Fruit fly (Drosophila melanogaster): ENCODE measurements around the gene CG12278.

The CG12278 gene

DNA sequence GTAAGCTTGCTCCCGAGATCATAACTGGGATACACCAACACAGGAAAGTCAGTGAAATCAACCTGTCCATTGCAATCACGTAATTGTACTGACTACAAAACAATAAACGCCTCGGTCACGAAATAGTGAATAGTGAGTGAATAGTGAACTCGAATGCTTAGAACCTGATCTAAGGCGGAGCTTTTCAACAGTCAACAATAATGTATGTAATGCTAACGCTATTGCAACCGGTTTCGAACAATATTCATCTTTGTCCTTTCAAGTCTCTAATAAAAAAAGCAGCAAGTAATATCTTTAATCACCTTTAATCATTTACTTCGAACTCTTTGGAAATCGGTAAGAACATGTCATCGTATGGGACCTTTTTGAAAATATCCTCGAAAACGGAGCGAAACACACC is 1.9 kb downstream of the CG12278 start, which contains the start of gene CG31189:
Gene CG31189, minus strand, starts transcription at position 101 of the 400 bp plus-strand sequence.
- TF ChIP-seq Pif1A (GFP tag; optimal IDR thresholded peaks at IDR 0.05) (no peak), CG34367 (tag; optimal IDR thresholded peaks at IDR 0.05) (no peak), CG8301 (tag; optimal IDR thresholded peaks at IDR 0.05) (no peak), gl (tag; optimal IDR thresholded peaks at IDR 0.05) (no peak), EcR (GFP tag; optimal IDR thresholded peaks at IDR 0.05) (no peak), Ets98B (GFP tag; IDR thresholded peaks at IDR 0.05) (no peak), CG32121 (GFP tag; IDR thresholded peaks at IDR 0.05) (no peak), CG14655 (GFP tag; optimal IDR thresholded peaks at IDR 0.05) (no peak), rn (GFP tag; IDR thresholded peaks at IDR 0.05) (no peak), CG8159 (tag; optimal IDR thresholded peaks at IDR 0.05) (no peak), CG12605 (GFP tag; IDR thresholded peaks at IDR 0.05) (no peak), CG15710 (tag; optimal IDR thresholded peaks at IDR 0.05) (no peak), CG4496 (GFP tag; IDR thresholded peaks at IDR 0.05) (no peak), CG17806 (tag; optimal IDR thresholded peaks at IDR 0.05) (no peak), CG9948 (tag; optimal IDR thresholded peaks at IDR 0.05) (no peak), Snoo (tag; optimal IDR thresholded peaks at IDR 0.05) (no peak), CG13204 (GFP tag; optimal IDR thresholded peaks at IDR 0.05) (no peak), Pif1B (GFP tag; optimal IDR thresholded peaks at IDR 0.05) (no peak)

DNA sequence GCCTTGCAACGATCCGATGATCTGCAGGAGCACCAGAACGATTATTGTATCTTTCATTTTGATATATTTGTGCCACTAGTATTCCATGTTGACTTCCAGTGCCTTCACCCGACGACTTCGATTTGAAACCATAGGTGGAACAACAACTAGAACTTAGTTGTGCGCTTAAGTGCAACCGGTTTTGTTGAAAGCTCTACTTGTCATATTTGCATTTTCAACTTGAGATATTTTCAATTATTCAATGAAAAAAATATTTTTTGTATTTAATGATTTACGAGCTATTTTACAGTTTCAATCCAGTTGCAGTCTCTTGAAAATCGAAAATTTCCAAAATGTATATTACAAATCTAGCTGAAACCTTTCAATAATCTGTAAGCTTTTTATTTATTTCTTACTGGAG is 3.1 kb downstream of the CG12278 start, which contains the start of gene CG31207:
Gene CG31207, minus strand, starts transcription at position 101 of the 400 bp plus-strand sequence.
- TF ChIP-seq Pif1A (GFP tag; optimal IDR thresholded peaks at IDR 0.05) (no peak), CG10348 (GFP tag; IDR thresholded peaks at IDR 0.05) (no peak), Ets98B (GFP tag; IDR thresholded peaks at IDR 0.05) (no peak), CG34367 (tag; optimal IDR thresholded peaks at IDR 0.05) (no peak), CG17806 (tag; optimal IDR thresholded peaks at IDR 0.05) (no peak), CG9948 (tag; optimal IDR thresholded peaks at IDR 0.05) (no peak), CG15710 (tag; optimal IDR thresholded peaks at IDR 0.05) (no peak), Pif1B (GFP tag; optimal IDR thresholded peaks at IDR 0.05) (no peak), D1 (tag; optimal IDR thresholded peaks at IDR 0.05) (no peak), gl (tag; optimal IDR thresholded peaks at IDR 0.05) (no peak), CG32121 (GFP tag; IDR thresholded peaks at IDR 0.05) (no peak)

DNA sequence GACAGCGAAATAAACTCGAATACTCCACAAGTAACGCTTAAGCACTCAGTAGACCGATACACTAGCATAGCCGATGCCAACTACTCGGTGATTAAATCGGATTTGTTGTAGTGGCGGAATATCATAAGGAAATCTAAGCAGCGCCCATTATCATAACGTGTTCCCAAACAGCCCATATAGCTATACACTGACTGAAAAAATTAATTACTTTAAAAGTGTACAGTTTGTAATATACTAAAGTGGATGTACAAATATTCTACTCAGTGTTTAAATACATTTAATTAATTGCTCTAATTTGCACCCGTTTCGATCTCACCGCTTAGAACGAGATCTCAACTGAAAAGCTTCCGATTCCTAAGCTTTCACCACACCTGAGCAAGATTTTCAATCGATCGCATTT is 4.9 kb downstream of the CG12278 start, which contains the start of gene CG7079:
Gene CG7079, minus strand, starts transcription at position 101 of the 400 bp plus-strand sequence.
- TF ChIP-seq fd96Ca (GFP tag; IDR thresholded peaks at IDR 0.05) (no peak), CG9948 (tag; optimal IDR thresholded peaks at IDR 0.05) (no peak), CG4496 (GFP tag; IDR thresholded peaks at IDR 0.05) (no peak), gl (tag; optimal IDR thresholded peaks at IDR 0.05) (no peak), Ets98B (GFP tag; IDR thresholded peaks at IDR 0.05) (no peak), D1 (tag; optimal IDR thresholded peaks at IDR 0.05) (no peak), CG14655 (GFP tag; optimal IDR thresholded peaks at IDR 0.05) (no peak), CG8159 (tag; optimal IDR thresholded peaks at IDR 0.05) (no peak), EcR (GFP tag; optimal IDR thresholded peaks at IDR 0.05) (no peak), Pif1A (GFP tag; optimal IDR thresholded peaks at IDR 0.05) (no peak), CG13204 (GFP tag; optimal IDR thresholded peaks at IDR 0.05) (no peak), CG8301 (tag; optimal IDR thresholded peaks at IDR 0.05) (no peak), CG12605 (GFP tag; IDR thresholded peaks at IDR 0.05) (no peak)

DNA sequence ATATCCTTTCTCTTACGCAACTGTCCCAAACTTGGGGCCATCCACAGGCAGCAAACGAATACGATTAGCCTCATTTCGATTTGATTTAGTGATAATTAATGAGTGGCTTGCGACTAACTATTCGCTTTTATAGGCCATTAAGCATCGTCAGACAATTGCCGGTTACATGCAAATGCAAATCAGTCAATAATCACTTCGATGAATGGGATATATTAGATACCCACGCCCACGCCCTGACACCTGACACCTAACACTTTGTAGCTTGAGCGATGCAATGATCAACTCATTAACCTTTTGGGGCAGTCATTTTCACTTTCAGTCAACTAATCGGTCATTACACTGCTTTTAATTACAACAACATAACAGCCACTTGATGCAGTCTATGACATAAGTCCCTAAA is 7.0 kb downstream of the CG12278 start, which contains the start of gene Jhbp15:
Gene Jhbp15, minus strand, starts transcription at position 101 of the 400 bp plus-strand sequence.
- no peak for TF ChIP-seq Snoo (tag; optimal IDR thresholded peaks at IDR 0.05)
- no peak for TF ChIP-seq CG15710 (tag; optimal IDR thresholded peaks at IDR 0.05)
- TF ChIP-seq CG4496 (GFP tag; IDR thresholded peaks at IDR 0.05), result no peak
- no peak for TF ChIP-seq D1 (tag; optimal IDR thresholded peaks at IDR 0.05)

DNA sequence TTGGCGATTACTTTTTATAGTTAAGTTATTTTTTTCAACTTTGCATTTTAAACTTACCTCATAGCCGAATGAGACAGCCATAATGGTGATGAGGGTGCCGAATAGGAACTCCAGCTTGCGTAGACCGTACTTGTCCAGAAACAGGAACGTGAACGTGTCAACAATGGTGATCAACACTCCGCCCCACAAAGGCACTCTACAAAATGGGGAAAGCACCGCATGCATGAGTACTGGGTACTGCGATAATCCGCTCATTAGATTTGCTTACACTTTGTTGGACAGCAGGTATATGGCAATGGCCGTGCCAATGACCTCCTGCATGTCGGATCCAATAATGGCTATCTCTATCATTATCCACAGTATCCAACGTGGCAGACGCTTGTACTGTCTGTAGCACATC is 13.7 kb downstream of the CG12278 start:
- TF ChIP-seq CG8301 (tag; optimal IDR thresholded peaks at IDR 0.05), result no peak

DNA sequence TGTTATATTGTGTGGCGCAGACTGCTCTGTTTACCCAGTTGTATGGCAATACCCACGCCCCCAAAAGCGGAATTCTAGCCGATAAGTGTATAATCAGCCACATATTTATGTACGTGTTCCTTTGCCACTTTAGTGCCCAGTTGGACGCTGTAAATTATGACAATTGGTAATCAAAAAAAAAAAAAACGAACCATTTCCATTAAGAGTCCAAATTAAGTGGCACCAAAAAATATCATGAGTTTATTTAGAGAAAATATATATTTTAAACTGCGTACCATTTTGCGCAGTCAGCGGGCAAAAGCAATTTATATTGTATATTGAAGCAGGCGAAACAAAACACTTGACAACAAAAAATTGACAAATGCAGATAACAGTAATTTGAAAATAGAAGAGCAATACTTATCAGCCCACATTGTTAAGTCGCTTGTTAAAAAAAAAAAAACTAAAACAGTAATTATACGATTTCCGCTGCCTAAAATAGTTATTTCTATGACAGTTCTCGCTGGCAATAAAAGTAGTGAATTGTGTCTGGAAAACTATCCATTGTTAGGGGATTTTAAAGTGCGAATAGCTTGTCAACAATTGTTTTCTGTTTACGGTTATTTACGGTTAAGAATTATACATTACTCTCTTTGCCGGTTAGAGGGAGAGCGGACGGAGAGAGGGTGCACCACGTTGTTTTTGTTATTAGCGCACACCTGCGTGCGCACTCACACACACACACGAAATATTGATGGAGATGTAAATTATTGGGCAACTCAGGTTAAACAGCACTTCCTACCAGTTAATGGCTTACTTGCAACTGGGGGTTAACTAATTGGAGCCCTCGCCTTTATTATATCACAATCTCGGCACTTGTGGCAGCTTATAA is 15.9 kb downstream of the CG12278 start:
- TF ChIP-seq Snoo (tag; optimal IDR thresholded peaks at IDR 0.05), result no peak
- no peak for TF ChIP-seq CG17806 (tag; optimal IDR thresholded peaks at IDR 0.05)
- TF ChIP-seq D1 (tag; optimal IDR thresholded peaks at IDR 0.05), result no peak
- TF ChIP-seq CG8159 (tag; optimal IDR thresholded peaks at IDR 0.05), result no peak
- no peak for TF ChIP-seq fd96Ca (GFP tag; IDR thresholded peaks at IDR 0.05)
- no peak for TF ChIP-seq CG12605 (GFP tag; IDR thresholded peaks at IDR 0.05)
- TF ChIP-seq CG13204 (GFP tag; optimal IDR thresholded peaks at IDR 0.05), result no peak
- no peak for TF ChIP-seq CG9948 (tag; optimal IDR thresholded peaks at IDR 0.05)
- no peak for TF ChIP-seq CG10348 (GFP tag; IDR thresholded peaks at IDR 0.05)
- no peak for TF ChIP-seq CG14655 (GFP tag; optimal IDR thresholded peaks at IDR 0.05)
- TF ChIP-seq CG8301 (tag; optimal IDR thresholded peaks at IDR 0.05), result no peak
- TF ChIP-seq EcR (GFP tag; optimal IDR thresholded peaks at IDR 0.05), result no peak
- TF ChIP-seq Ets98B (GFP tag; IDR thresholded peaks at IDR 0.05), result no peak
- no peak for TF ChIP-seq Pif1B (GFP tag; optimal IDR thresholded peaks at IDR 0.05)
- TF ChIP-seq gl (tag; optimal IDR thresholded peaks at IDR 0.05), result no peak
- no peak for TF ChIP-seq CG4496 (GFP tag; IDR thresholded peaks at IDR 0.05)
- no peak for TF ChIP-seq CG15710 (tag; optimal IDR thresholded peaks at IDR 0.05)
- no peak for TF ChIP-seq CG34367 (tag; optimal IDR thresholded peaks at IDR 0.05)
